Worm (Caenorhabditis elegans): ENCODE measurements around the gene R10E12.2.

DNA sequence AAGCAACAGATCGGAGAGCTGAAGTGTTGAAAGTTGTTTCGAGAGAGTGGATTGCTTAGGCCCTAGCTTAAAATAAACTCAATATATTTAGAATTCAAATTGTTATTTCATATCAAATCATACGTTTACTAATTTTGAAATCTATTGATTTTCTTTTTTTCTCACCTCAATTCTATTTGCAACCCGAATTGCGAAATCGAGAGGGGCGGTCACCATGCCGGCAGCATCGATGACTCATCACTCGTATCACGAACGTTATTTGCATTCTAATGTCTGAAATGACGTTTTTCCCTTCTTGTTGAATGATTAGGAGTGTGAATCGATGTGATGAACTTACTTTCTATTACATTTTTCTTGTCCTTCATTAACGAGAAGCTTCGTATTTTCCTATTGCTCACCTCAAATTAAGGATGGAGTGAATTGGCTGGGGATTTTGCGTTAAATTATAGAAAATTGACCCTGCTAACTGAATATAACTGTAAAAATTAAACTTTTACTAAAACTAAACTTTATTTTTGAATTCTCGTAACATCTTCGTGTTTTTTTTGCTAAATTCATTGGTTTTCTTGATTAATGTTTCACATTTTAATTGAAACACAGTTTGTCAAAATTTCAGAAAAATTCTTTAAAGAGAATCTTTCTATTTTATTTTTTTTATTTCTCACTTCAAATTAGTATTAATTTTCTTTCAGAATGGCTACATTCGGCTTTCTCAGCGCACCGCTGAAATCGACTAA lies 16.8 kb downstream of the R10E12.2 start, which contains the start of gene alx-1:
- TF ChIP-seq R02D3.7 (tag; optimal IDR thresholded peaks at IDR 0.05) (no peak), nhr-28 (tag; optimal IDR thresholded peaks at IDR 0.05) (no peak)

Data from whole organism, L3 larva.